Worm (Caenorhabditis elegans) whole organism, young adult: ENCODE results near the gene F56H9.8.

ENCODE experiments used
- D2030.7 ChIP-seq: fragments of 200-800 bp; sonication (Bioruptor generic); IDR thresholded peaks from 2 replicates; pipeline ENCODE4 v1.3.6; 2022; ENCODE audit warnings: missing genetic modification reagents, missing genetic modification characterization, missing compliant biosample characterization
- F10E7.11 ChIP-seq: sonication (generic microtip); optimal IDR thresholded peaks from 2 replicates; lab custom pipeline; 2017; ENCODE audit warnings: mild to moderate bottlenecking, missing genetic modification characterization, moderate library complexity, missing compliant biosample characterization
- attf-5 ChIP-seq: fragments of 200-800 bp; sonication (Bioruptor generic); optimal IDR thresholded peaks from 2 replicates; lab custom pipeline; 2018; ENCODE audit warnings: mild to moderate bottlenecking, missing genetic modification characterization, missing compliant biosample characterization
- ceh-100 ChIP-seq: fragments of 200-800 bp; sonication (Bioruptor generic); IDR thresholded peaks from 2 replicates; pipeline ENCODE4 v1.3.6; 2022; ENCODE audit warnings: missing genetic modification reagents, missing genetic modification characterization, missing compliant biosample characterization
- dox-1 ChIP-seq: fragments of 200-800 bp; sonication (Bioruptor generic); IDR thresholded peaks from 2 replicates; pipeline ENCODE4 v1.3.6; 2022; ENCODE audit warnings: missing genetic modification reagents, missing genetic modification characterization, missing compliant biosample characterization
- hsf-1 ChIP-seq: fragments of 200-800 bp; sonication (Bioruptor generic); IDR thresholded peaks from 2 replicates; pipeline ENCODE4 v1.3.6; 2022; ENCODE audit warnings: missing genetic modification reagents, missing genetic modification characterization, missing compliant biosample characterization
- let-607 ChIP-seq, 2 experiments: fragments of 200-800 bp in 1 of 2; sonication (Bioruptor generic) in 1 of 2; sonication (generic microtip) in 1 of 2; optimal IDR thresholded peaks; 2 replicates each; lab custom pipeline; 2016 to 2018; ENCODE audit warnings: mild to moderate bottlenecking in 2 of 2, missing compliant biosample characterization in 2 of 2, missing genetic modification characterization in 2 of 2, moderate library complexity in 2 of 2, missing genotype in 1 of 2
- nfya-1 ChIP-seq: sonication (generic microtip); optimal IDR thresholded peaks from 2 replicates; lab custom pipeline; 2017; ENCODE audit warnings: antibody characterized with exemption, missing compliant biosample characterization, missing genetic modification characterization, borderline replicate concordance; ENCODE audit not compliant: insufficient read depth
- rcor-1 ChIP-seq: fragments of 200-800 bp; sonication (Bioruptor generic); IDR thresholded peaks from 2 replicates; pipeline ENCODE4 v1.3.6; 2022; ENCODE audit warnings: missing genetic modification reagents, missing genetic modification characterization, missing compliant biosample characterization
- rec-8 ChIP-seq, 2 experiments: sonication (generic microtip); optimal IDR thresholded peaks; 2 replicates each; lab custom pipeline; 2016; ENCODE audit warnings: mild to moderate bottlenecking in 2 of 2, missing genetic modification characterization in 2 of 2, missing genetic modification reagents in 2 of 2, missing genotype in 2 of 2, missing biosample characterization in 1 of 2, missing compliant biosample characterization in 1 of 2, moderate library complexity in 1 of 2
- tbx-9 ChIP-seq: sonication (generic microtip); optimal IDR thresholded peaks from 2 replicates; lab custom pipeline; 2016; ENCODE audit warnings: borderline replicate concordance, missing genetic modification characterization, inconsistent platforms, missing compliant biosample characterization

DNA sequence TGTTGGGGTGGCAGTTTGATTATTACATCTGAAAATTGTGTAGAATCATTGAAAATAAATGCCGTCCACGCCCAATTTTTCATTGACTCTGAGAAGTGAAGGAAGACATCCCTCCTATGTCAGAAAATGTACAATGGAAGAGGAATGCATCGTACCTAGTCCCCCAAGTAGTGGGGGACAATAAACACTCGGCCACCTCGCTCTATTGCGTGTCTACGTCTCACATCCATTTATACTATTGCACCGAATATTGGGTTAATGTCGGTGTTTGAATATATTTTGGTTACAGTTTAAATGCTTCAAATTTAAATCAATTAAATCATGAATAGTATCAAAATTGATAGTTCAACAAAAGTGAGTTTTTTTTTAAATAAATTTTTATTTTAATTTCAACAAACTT is 5.0 kb downstream of the F56H9.8 start, which contains the start of gene lin-25:
- TF ChIP-seq let-607 (tag; optimal IDR thresholded peaks at IDR 0.05; lab: Kevin White, UChicago) = no peak
- TF ChIP-seq rcor-1 = no peak
- TF ChIP-seq ceh-100 (GFP tag; lab: Robert Waterston, UW) = no peak
- no peak for TF ChIP-seq rec-8 (tag; optimal IDR thresholded peaks at IDR 0.05; lab: Kevin White, UChicago)
- TF ChIP-seq nfya-1 (tag; lab: Kevin White, UChicago) = no peak
- TF ChIP-seq tbx-9 (tag; lab: Kevin White, UChicago) = no peak
- no peak for TF ChIP-seq F10E7.11 (tag; lab: Kevin White, UChicago)
- no peak for TF ChIP-seq dox-1 (GFP tag; lab: Robert Waterston, UW)
- TF ChIP-seq D2030.7 = no peak
- TF ChIP-seq attf-5 (GFP tag; lab: Kevin White, UChicago) = no peak
- TF ChIP-seq hsf-1 (GFP tag; lab: Robert Waterston, UW) = no peak
